Worm (Caenorhabditis elegans) whole organism, L4 larva: ENCODE results near the gene act-2.

Source experiments
- jun-1 ChIP-seq: fragments of 150-350 bp; optimal IDR thresholded peaks from 2 replicates; lab custom pipeline; 2014; ENCODE audit warnings: missing biosample characterization, missing genetic modification reagents, missing genetic modification characterization
- zfp-3 ChIP-seq: fragments of 200-800 bp; sonication (Bioruptor generic); conservative IDR thresholded peaks from 2 replicates; pipeline ENCODE4 v1.3.6; 2022; ENCODE audit warnings: missing genetic modification reagents, missing genetic modification characterization, missing compliant biosample characterization

DNA sequence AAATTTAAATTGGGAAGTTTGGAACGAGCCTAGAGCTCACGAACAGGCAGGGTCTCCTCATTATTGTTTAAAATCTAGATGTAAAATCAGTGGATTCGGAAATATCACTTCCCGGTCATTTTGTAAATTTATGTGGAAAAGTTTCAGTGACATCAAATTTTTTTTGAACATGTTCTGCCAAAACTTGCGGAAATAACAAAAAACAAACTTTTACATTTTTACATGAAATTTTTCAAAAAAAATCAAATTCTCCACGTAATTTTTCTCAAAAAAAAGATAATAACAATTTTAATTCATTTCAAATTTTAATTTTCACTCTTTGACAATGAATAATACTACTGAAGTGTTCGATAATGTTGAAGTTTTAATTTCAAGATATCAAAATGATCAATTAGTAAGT is 36.5 kb downstream of the act-2 start, which contains the start of gene C45B11.5:
- TF ChIP-seq zfp-3 (GFP tag; lab: Robert Waterston, UW), result no peak
- no peak for TF ChIP-seq jun-1 (tag; lab: Kevin White, UChicago)
